Worm (Caenorhabditis elegans): ENCODE data around the gene F58B4.2.

DNA sequence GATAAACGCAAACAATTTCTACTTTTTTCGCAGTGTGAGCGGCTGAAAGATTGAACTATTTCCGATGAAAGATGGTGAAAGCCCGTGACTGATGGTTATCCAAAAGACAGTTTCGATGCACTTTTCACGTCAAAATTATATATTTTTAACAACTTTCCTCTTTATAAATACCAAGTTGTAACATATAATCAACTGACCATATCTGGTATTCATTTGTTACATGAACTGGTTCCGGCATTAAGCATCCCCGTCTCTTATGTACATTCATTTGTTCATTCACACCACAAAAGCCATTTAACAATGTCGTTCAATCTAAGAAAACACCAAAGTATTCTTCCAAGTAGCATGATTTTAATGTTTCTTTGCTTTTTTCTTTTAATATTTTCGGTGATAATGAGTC lies 34.8 kb downstream of the F58B4.2 start, which contains the start of gene F32D8.2:
- TF ChIP-seq aly-2 (tag; optimal IDR thresholded peaks at IDR 0.05) (no peak), pha-4 (tag; optimal IDR thresholded peaks at IDR 0.05) (no peak), unc-62 (GFP tag; optimal IDR thresholded peaks at IDR 0.05) (no peak), nhr-77 (tag; optimal IDR thresholded peaks at IDR 0.05) (no peak), ceh-28 (tag; optimal IDR thresholded peaks at IDR 0.05) (no peak), pqm-1 (tag; optimal IDR thresholded peaks at IDR 0.05) (no peak), ZK546.5 (tag; optimal IDR thresholded peaks at IDR 0.05) (no peak), nhr-76 (tag; optimal IDR thresholded peaks at IDR 0.05) (no peak), snpc-4 (tag; optimal IDR thresholded peaks at IDR 0.05) (no peak), ceh-9 (tag; optimal IDR thresholded peaks at IDR 0.05) (no peak), nhr-25 (tag; optimal IDR thresholded peaks at IDR 0.05) (no peak)
